Fruit fly (Drosophila melanogaster) whole organism, embryonic: ENCODE results near the gene CG33120.

Source experiments
- Atf3 ChIP-seq: fragments of 200-800 bp; sonication (Bioruptor generic); optimal IDR thresholded peaks from 3 replicates; lab custom pipeline; 2016; ENCODE audit warnings: missing biosample characterization, missing genetic modification characterization
- B-H1 ChIP-seq: fragments of 200-800 bp; sonication (Bioruptor generic); IDR thresholded peaks from 3 replicates; pipeline ENCODE4 v1.3.6; 2022; ENCODE audit warnings: missing biosample characterization, missing genetic modification characterization
- CG11085 ChIP-seq: fragments of 200-800 bp; sonication (Bioruptor generic); IDR thresholded peaks from 2 replicates; pipeline ENCODE4 v1.3.6; 2022; ENCODE audit warnings: missing biosample characterization, missing genetic modification characterization
- CG11560 ChIP-seq: fragments of 200-800 bp; sonication (Bioruptor generic); IDR thresholded peaks from 3 replicates; pipeline ENCODE4 v1.3.6; 2022; ENCODE audit warnings: missing biosample characterization, missing genetic modification characterization
- CG16813 ChIP-seq: fragments of 200-800 bp; sonication (Bioruptor generic); IDR thresholded peaks from 3 replicates; pipeline ENCODE4 v1.3.6; 2022; ENCODE audit warnings: missing biosample characterization, missing genetic modification characterization; ENCODE audit not compliant: partially characterized antibody
- CG17912 ChIP-seq: fragments of 200-800 bp; sonication (Bioruptor generic); optimal IDR thresholded peaks from 2 replicates; lab custom pipeline; 2018; ENCODE audit warnings: missing biosample characterization, mild to moderate bottlenecking, missing genetic modification characterization
- CG2202 ChIP-seq: fragments of 200-800 bp; sonication (Bioruptor generic); optimal IDR thresholded peaks from 2 replicates; lab custom pipeline; 2018; ENCODE audit warnings: missing biosample characterization, mild to moderate bottlenecking, missing genetic modification characterization
- CG2875 ChIP-seq: fragments of 200-800 bp; sonication (Bioruptor generic); optimal IDR thresholded peaks from 2 replicates; lab custom pipeline; 2017; ENCODE audit warnings: missing biosample characterization, mild to moderate bottlenecking, missing genetic modification characterization, missing genetic modification reagents
- CG32532 ChIP-seq: fragments of 200-800 bp; sonication (Bioruptor generic); IDR thresholded peaks from 2 replicates; pipeline ENCODE4 v1.3.6; 2022; ENCODE audit warnings: missing biosample characterization, missing genetic modification characterization
- CG4424 ChIP-seq: fragments of 200-800 bp; sonication (Bioruptor generic); optimal IDR thresholded peaks from 3 replicates; lab custom pipeline; 2016; ENCODE audit warnings: missing biosample characterization, missing genetic modification characterization
- CG6272 ChIP-seq: fragments of 200-800 bp; sonication (Bioruptor generic); IDR thresholded peaks from 2 replicates; pipeline ENCODE4 v1.3.6; 2022; ENCODE audit warnings: missing biosample characterization, missing genetic modification characterization
- CG6689 ChIP-seq: fragments of 200-800 bp; sonication (Bioruptor generic); IDR thresholded peaks from 2 replicates; pipeline ENCODE4 v1.3.6; 2022; ENCODE audit warnings: missing biosample characterization, missing genetic modification characterization
- CG6854 ChIP-seq: fragments of 200-800 bp; sonication (Bioruptor generic); optimal IDR thresholded peaks from 3 replicates; lab custom pipeline; 2017; ENCODE audit warnings: missing biosample characterization, mild to moderate bottlenecking, missing genetic modification characterization
- CG8478 ChIP-seq: fragments of >200 bp; optimal IDR thresholded peaks from 2 replicates; lab custom pipeline; 2018
- D19B ChIP-seq: fragments of 200-800 bp; sonication (Bioruptor generic); optimal IDR thresholded peaks from 2 replicates; lab custom pipeline; 2017; ENCODE audit warnings: missing biosample characterization, mild to moderate bottlenecking, missing genetic modification characterization
- Dref ChIP-seq: fragments of 200-800 bp; sonication (Bioruptor generic); IDR thresholded peaks from 2 replicates; pipeline ENCODE4 v1.3.6; 2022; ENCODE audit warnings: missing biosample characterization, missing genetic modification characterization
- Fer2 ChIP-seq: fragments of 200-800 bp; sonication (Bioruptor generic); optimal IDR thresholded peaks from 2 replicates; lab custom pipeline; 2018; ENCODE audit warnings: missing biosample characterization, mild to moderate bottlenecking, missing genetic modification characterization, moderate library complexity
- GATAe ChIP-seq: fragments of 200-800 bp; sonication (Bioruptor generic); conservative IDR thresholded peaks from 2 replicates; pipeline ENCODE4 v1.3.6; 2022; ENCODE audit warnings: missing biosample characterization, missing genetic modification characterization
- H15 ChIP-seq: fragments of 200-800 bp; sonication (Bioruptor generic); IDR thresholded peaks from 3 replicates; pipeline ENCODE4 v1.3.6; 2022; ENCODE audit warnings: missing biosample characterization, missing genetic modification characterization
- Med ChIP-seq: fragments of 200-800 bp; sonication (Bioruptor generic); peaks from one replicate; lab custom pipeline; 2016; ENCODE audit warnings: missing biosample characterization, missing genetic modification characterization, mild to moderate bottlenecking, inconsistent platforms, moderate library complexity
- Ptx1 ChIP-seq: fragments of 200-800 bp; sonication (Bioruptor generic); IDR thresholded peaks from 2 replicates; pipeline ENCODE4 v1.3.6; 2022; ENCODE audit warnings: missing biosample characterization, missing genetic modification characterization
- Sox102F ChIP-seq: fragments of 200-800 bp; sonication (Bioruptor generic); optimal IDR thresholded peaks from 2 replicates; lab custom pipeline; 2018; ENCODE audit warnings: missing biosample characterization, mild to moderate bottlenecking, missing genetic modification characterization, moderate library complexity
- Sry-δ ChIP-seq: fragments of 200-800 bp; sonication (Bioruptor generic); optimal IDR thresholded peaks from 2 replicates; lab custom pipeline; 2016; ENCODE audit warnings: missing biosample characterization, missing genetic modification characterization
- Ssrp ChIP-seq: fragments of 200-800 bp; sonication (Bioruptor generic); optimal IDR thresholded peaks from 2 replicates; lab custom pipeline; 2018; ENCODE audit warnings: missing biosample characterization, mild to moderate bottlenecking, missing genetic modification characterization, moderate library complexity
- Xbp1 ChIP-seq: fragments of 200-800 bp; sonication (Bioruptor generic); optimal IDR thresholded peaks from 3 replicates; lab custom pipeline; 2016; ENCODE audit warnings: missing biosample characterization, mild to moderate bottlenecking, missing genetic modification characterization
- ab ChIP-seq: fragments of 200-800 bp; sonication (Bioruptor generic); optimal IDR thresholded peaks from 2 replicates; lab custom pipeline; 2016; ENCODE audit warnings: missing biosample characterization, missing genetic modification characterization
- abd-A ChIP-seq: fragments of 200-800 bp; sonication (Bioruptor generic); optimal IDR thresholded peaks from 3 replicates; lab custom pipeline; 2019; ENCODE audit warnings: missing biosample characterization, mild to moderate bottlenecking, missing genetic modification characterization, moderate library complexity
- ap ChIP-seq: fragments of 200-800 bp; sonication (Bioruptor generic); IDR thresholded peaks from 2 replicates; pipeline ENCODE4 v1.3.6; 2022; ENCODE audit warnings: missing biosample characterization, missing genetic modification characterization
- ase ChIP-seq: fragments of 200-800 bp; sonication (Bioruptor generic); IDR thresholded peaks from 3 replicates; pipeline ENCODE4 v1.3.6; 2022; ENCODE audit warnings: missing biosample characterization, missing genetic modification characterization
- bcd ChIP-seq: fragments of 200-800 bp; sonication (Bioruptor generic); optimal IDR thresholded peaks from 2 replicates; lab custom pipeline; 2017; ENCODE audit warnings: missing biosample characterization, mild to moderate bottlenecking, missing genetic modification characterization
- cad ChIP-seq: fragments of >200 bp; optimal IDR thresholded peaks from 2 replicates; lab custom pipeline; 2017; ENCODE audit warnings: missing biosample characterization, missing genetic modification characterization
- corto ChIP-seq: fragments of 200-800 bp; sonication (Bioruptor generic); optimal IDR thresholded peaks from 2 replicates; lab custom pipeline; 2016; ENCODE audit warnings: missing biosample characterization, mild to moderate bottlenecking, missing genetic modification characterization, moderate library complexity
- crc ChIP-seq: fragments of 200-800 bp; sonication (Bioruptor generic); optimal IDR thresholded peaks from 2 replicates; lab custom pipeline; 2016; ENCODE audit warnings: missing biosample characterization, missing genetic modification characterization
- dati ChIP-seq: fragments of 200-800 bp; sonication (Bioruptor generic); IDR thresholded peaks from 2 replicates; pipeline ENCODE4 v1.3.6; 2022; ENCODE audit warnings: missing biosample characterization, missing genetic modification characterization
- disco-r ChIP-seq: fragments of 200-800 bp; sonication (Bioruptor generic); optimal IDR thresholded peaks from 2 replicates; lab custom pipeline; 2016; ENCODE audit warnings: missing biosample characterization, missing genetic modification characterization
- emc ChIP-seq: fragments of 200-800 bp; sonication (Bioruptor generic); optimal IDR thresholded peaks from 2 replicates; lab custom pipeline; 2016; ENCODE audit warnings: missing biosample characterization, missing genetic modification characterization
- fd102C ChIP-seq: fragments of 200-800 bp; sonication (Bioruptor generic); optimal IDR thresholded peaks from 2 replicates; lab custom pipeline; 2018; ENCODE audit warnings: missing biosample characterization, mild to moderate bottlenecking, missing genetic modification characterization, moderate library complexity
- fru ChIP-seq: fragments of >200 bp; optimal IDR thresholded peaks from 2 replicates; lab custom pipeline; 2017
- gcm ChIP-seq: fragments of 200-800 bp; sonication (Bioruptor generic); optimal IDR thresholded peaks from 2 replicates; lab custom pipeline; 2019; ENCODE audit warnings: missing biosample characterization, mild to moderate bottlenecking, missing genetic modification characterization, moderate library complexity
- ham ChIP-seq: fragments of 200-800 bp; sonication (Bioruptor generic); IDR thresholded peaks from 2 replicates; pipeline ENCODE4 v1.3.6; 2022; ENCODE audit warnings: missing biosample characterization, missing genetic modification characterization
- jigr1 ChIP-seq: fragments of 200-800 bp; sonication (Bioruptor generic); IDR thresholded peaks from 3 replicates; pipeline ENCODE4 v1.3.6; 2022; ENCODE audit warnings: missing biosample characterization, missing genetic modification characterization
- lmd ChIP-seq: fragments of 200-800 bp; sonication (Bioruptor generic); IDR thresholded peaks from 2 replicates; pipeline ENCODE4 v1.3.6; 2022; ENCODE audit warnings: missing biosample characterization, missing genetic modification characterization
- mirr ChIP-seq: fragments of 200-800 bp; sonication (Bioruptor generic); optimal IDR thresholded peaks from 3 replicates; lab custom pipeline; 2018; ENCODE audit warnings: missing biosample characterization, mild to moderate bottlenecking, missing genetic modification characterization
- psq ChIP-seq: fragments of 200-800 bp; sonication (Bioruptor generic); optimal IDR thresholded peaks from 2 replicates; lab custom pipeline; 2017; ENCODE audit warnings: missing biosample characterization, missing genetic modification characterization
- pzg ChIP-seq: fragments of 200-800 bp; sonication (Bioruptor generic); optimal IDR thresholded peaks from 3 replicates; lab custom pipeline; 2018; ENCODE audit warnings: missing biosample characterization, mild to moderate bottlenecking, missing genetic modification characterization, moderate library complexity
- sd ChIP-seq: fragments of 200-800 bp; sonication (Bioruptor generic); optimal IDR thresholded peaks from 3 replicates; lab custom pipeline; 2018; ENCODE audit warnings: missing biosample characterization, mild to moderate bottlenecking, missing genetic modification characterization, moderate library complexity
- sr ChIP-seq: fragments of 200-800 bp; sonication (Bioruptor generic); IDR thresholded peaks from 3 replicates; pipeline ENCODE4 v1.3.6; 2022; ENCODE audit warnings: missing biosample characterization, missing genetic modification characterization
- tap ChIP-seq: fragments of 200-800 bp; optimal IDR thresholded peaks from 3 replicates; lab custom pipeline; 2019; ENCODE audit warnings: missing biosample characterization, mild to moderate bottlenecking, missing genetic modification characterization, moderate library complexity
- tio ChIP-seq: fragments of 200-800 bp; sonication (Bioruptor generic); optimal IDR thresholded peaks from 2 replicates; lab custom pipeline; 2017; ENCODE audit warnings: missing biosample characterization, missing genetic modification characterization, inconsistent platforms
- wek ChIP-seq: fragments of 200-800 bp; sonication (Bioruptor generic); optimal IDR thresholded peaks from 3 replicates; lab custom pipeline; 2018; ENCODE audit warnings: missing biosample characterization, mild to moderate bottlenecking, missing genetic modification characterization, moderate library complexity

Gene CG33120

DNA sequence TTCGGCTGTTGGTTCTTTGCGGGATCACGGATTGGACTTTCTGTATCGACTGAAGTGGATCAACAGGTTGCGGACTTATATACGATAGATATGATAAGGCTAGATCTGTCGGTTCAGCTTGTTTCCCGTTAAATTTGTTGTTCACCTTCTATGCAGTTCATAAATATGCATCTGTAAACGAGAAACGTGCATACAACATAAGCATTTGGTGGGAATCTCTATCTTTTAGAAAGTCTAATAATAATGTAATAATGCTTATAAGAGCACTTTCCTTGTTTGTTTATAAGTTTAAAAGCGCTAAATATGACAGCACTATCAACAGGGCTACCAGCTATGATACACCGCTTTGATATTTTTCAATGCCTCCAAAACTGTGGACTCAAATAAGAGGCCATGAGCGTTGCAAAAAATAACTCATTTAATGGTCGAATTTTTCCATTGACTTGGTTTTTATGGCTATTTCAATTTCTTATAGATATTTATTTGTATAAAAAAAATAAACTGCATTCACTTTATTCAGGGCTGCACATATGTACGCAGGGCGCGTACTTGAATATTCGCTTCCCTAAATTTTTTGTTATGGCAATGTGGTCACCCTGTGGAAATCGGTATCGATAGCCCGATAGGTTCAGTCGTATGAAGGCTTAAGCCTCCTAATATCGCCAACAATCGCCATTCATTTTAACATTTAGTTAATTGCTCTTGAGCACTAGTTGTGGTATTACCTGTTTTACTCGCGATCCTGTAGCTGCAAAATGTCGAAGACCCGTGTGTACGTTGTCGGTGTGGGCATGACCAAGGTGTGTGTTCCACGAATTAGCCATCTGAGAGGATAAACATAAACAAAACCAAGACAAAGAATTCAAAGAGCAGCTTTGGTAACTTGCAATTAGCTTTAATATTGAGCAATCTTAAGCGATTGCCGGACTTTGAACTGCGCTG lies 13.5 kb downstream of the CG33120 start, which contains the start of the genes CG17597 and ScpX (continued):
- TF ChIP-seq CG2202 (tag; lab: Kevin White, UChicago) = peak; percentile 31
- peak; percentile 77 for TF ChIP-seq bcd (GFP tag; lab: Kevin White, UChicago)
- TF ChIP-seq ham (GFP tag; lab: Robert Waterston, UW) = no peak
- TF ChIP-seq CG6854 (GFP tag; lab: Kevin White, UChicago) = peak; percentile 45
- peak; percentile 70 for TF ChIP-seq Xbp1 (GFP tag; lab: Kevin White, UChicago)
- TF ChIP-seq fd102C (GFP tag; lab: Kevin White, UChicago) = peak; percentile 47
- peak; percentile 82 for TF ChIP-seq CG11560 (tag; lab: Robert Waterston, UW)
- no peak for TF ChIP-seq tap (tag; lab: Kevin White, UChicago)
- peak; percentile 82 for TF ChIP-seq cad (GFP tag; lab: Kevin White, UChicago)
- peak; percentile 45; the same call in 1 of the 2 replicates for TF ChIP-seq CG6272 (GFP tag; lab: Robert Waterston, UW)
- TF ChIP-seq sd (tag; lab: Kevin White, UChicago) = no peak
- no peak for TF ChIP-seq dati (GFP tag; lab: Robert Waterston, UW)
- peak; percentile 71 for TF ChIP-seq CG4424 (GFP tag; lab: Kevin White, UChicago)
- TF ChIP-seq tio (GFP tag; lab: Kevin White, UChicago) = no peak
- no peak for TF ChIP-seq sr
- no peak for TF ChIP-seq CG8478 (lab: Kevin White, UChicago)
- TF ChIP-seq Ssrp (tag; lab: Kevin White, UChicago) = peak; percentile 54
- TF ChIP-seq abd-A (tag; lab: Kevin White, UChicago) = no peak
- TF ChIP-seq corto (GFP tag; lab: Kevin White, UChicago) = no peak
- TF ChIP-seq CG6689 = peak; percentile 62
- peak; percentile 71 for TF ChIP-seq Ptx1 (GFP tag; lab: Robert Waterston, UW)
- TF ChIP-seq Sox102F (GFP tag; lab: Kevin White, UChicago) = peak; percentile 59
- TF ChIP-seq GATAe (GFP tag; lab: Robert Waterston, UW) = peak; percentile 80
- no peak for TF ChIP-seq psq (GFP tag; lab: Kevin White, UChicago)
- TF ChIP-seq Sry-δ (GFP tag; lab: Kevin White, UChicago) = peak; percentile 62
- TF ChIP-seq ap (GFP tag; lab: Robert Waterston, UW) = 0 out of 2 replicates have a peak, but pooled peaks have one; percentile 19
- TF ChIP-seq CG11085 (GFP tag; lab: Robert Waterston, UW) = peak; percentile 49; the same call in 1 of the 2 replicates
- TF ChIP-seq CG32532 (GFP tag; lab: Robert Waterston, UW) = peak; percentile 47; the same call in 1 of the 2 replicates
- TF ChIP-seq wek (GFP tag; lab: Kevin White, UChicago) = no peak
- TF ChIP-seq pzg = peak; percentile 74
- TF ChIP-seq disco-r (GFP tag; lab: Kevin White, UChicago) = peak; percentile 28
- TF ChIP-seq Dref = peak; percentile 93
- TF ChIP-seq Med (GFP tag; lab: Kevin White, UChicago) = peak; percentile 89
- TF ChIP-seq CG17912 (GFP tag; lab: Kevin White, UChicago) = no peak
- no peak for TF ChIP-seq mirr (GFP tag; lab: Kevin White, UChicago)
- peak; percentile 25 for TF ChIP-seq crc (GFP tag; lab: Kevin White, UChicago)
- peak; percentile 24 for TF ChIP-seq ab (GFP tag; lab: Kevin White, UChicago)
- peak; percentile 44 for TF ChIP-seq D19B (GFP tag; lab: Kevin White, UChicago)
- TF ChIP-seq gcm = peak; percentile 6
- TF ChIP-seq H15 (GFP tag; lab: Robert Waterston, UW) = no peak
- TF ChIP-seq CG2875 (GFP tag; lab: Kevin White, UChicago) = peak; percentile 35
- peak; percentile 70 for TF ChIP-seq lmd
- no peak for TF ChIP-seq fru (lab: Kevin White, UChicago)
- TF ChIP-seq Fer2 = peak; percentile 26
- no peak for TF ChIP-seq jigr1 (GFP tag; lab: Robert Waterston, UW)
- TF ChIP-seq B-H1 = no peak; the same call in 2 of the 3 replicates
- TF ChIP-seq CG16813 (GFP tag; lab: Robert Waterston, UW) = peak; percentile 81
- peak; percentile 55 for TF ChIP-seq Atf3 (GFP tag; lab: Kevin White, UChicago)
- 0 out of 3 replicates have a peak, but pooled peaks have one; percentile 43 for TF ChIP-seq ase (GFP tag; lab: Robert Waterston, UW)
- TF ChIP-seq emc (GFP tag; lab: Kevin White, UChicago) = peak; percentile 42
